Worm (Caenorhabditis elegans) whole organism, early embryonic: ENCODE data around the gene rap-1.

ENCODE experiments used
- F13C5.2 ChIP-seq: sonication (generic microtip); optimal IDR thresholded peaks from 2 replicates; lab custom pipeline; 2017; ENCODE audit warnings: mild to moderate bottlenecking, missing genetic modification characterization, inconsistent platforms, missing compliant biosample characterization
- ama-1 ChIP-seq: fragments of 150-350 bp; optimal IDR thresholded peaks from 2 replicates; lab custom pipeline; 2014
- ceh-13 ChIP-seq: fragments of 200-800 bp; sonication (Bioruptor generic); optimal IDR thresholded peaks from 2 replicates; lab custom pipeline; 2018; ENCODE audit warnings: mild to moderate bottlenecking, missing genetic modification characterization, missing compliant biosample characterization
- ceh-36 ChIP-seq: sonication (generic microtip); optimal IDR thresholded peaks from 2 replicates; lab custom pipeline; 2016; ENCODE audit warnings: missing genetic modification characterization, inconsistent platforms, missing compliant biosample characterization
- flt-1 ChIP-seq: fragments of 200-800 bp; sonication (Bioruptor generic); IDR thresholded peaks from 2 replicates; pipeline ENCODE4 v1.3.6; 2022; ENCODE audit warnings: missing genetic modification characterization, missing compliant biosample characterization
- hmg-4 ChIP-seq: fragments of 200-800 bp; sonication (Bioruptor generic); optimal IDR thresholded peaks from 2 replicates; lab custom pipeline; 2018; ENCODE audit warnings: mild to moderate bottlenecking, missing genetic modification characterization, missing compliant biosample characterization
- scrt-1 ChIP-seq: fragments of 200-800 bp; sonication (Bioruptor generic); IDR thresholded peaks from 2 replicates; pipeline ENCODE4 v1.3.6; 2022; ENCODE audit warnings: missing genetic modification characterization, missing compliant biosample characterization
- sea-1 ChIP-seq: fragments of 200-800 bp; sonication (Bioruptor generic); conservative IDR thresholded peaks from 2 replicates; pipeline ENCODE4 v1.3.6; 2022; ENCODE audit warnings: missing genetic modification characterization, missing compliant biosample characterization
- tbx-37 ChIP-seq: fragments of 200-800 bp; sonication (Bioruptor generic); conservative IDR thresholded peaks from 2 replicates; pipeline ENCODE4 v1.3.6; 2022; ENCODE audit warnings: missing genetic modification reagents, missing genetic modification characterization, missing compliant biosample characterization
- tra-4 ChIP-seq: sonication (generic microtip); optimal IDR thresholded peaks from 2 replicates; lab custom pipeline; 2017; ENCODE audit warnings: missing genetic modification characterization, missing compliant biosample characterization

ce11 chrIV:8891131-8891530 is 27.6 kb downstream of the rap-1 start, which contains the start of gene spr-2:
- TF ChIP-seq ama-1 (no peak), hmg-4 (no peak), tbx-37 (GFP tag; lab: Robert Waterston, UW) (no peak), sea-1 (GFP tag; lab: Robert Waterston, UW) (no peak), F13C5.2 (tag; lab: Kevin White, UChicago) (no peak), tra-4 (tag; lab: Kevin White, UChicago) (no peak), ceh-36 (no peak), scrt-1 (GFP tag; lab: Robert Waterston, UW) (no peak), flt-1 (no peak), ceh-13 (GFP tag; lab: Kevin White, UChicago) (no peak)
